Worm (Caenorhabditis elegans) whole organism, early embryonic: ENCODE measurements around the gene W04G3.10.

Source experiments
- B0310.2 ChIP-seq: sonication (generic microtip); optimal IDR thresholded peaks from 2 replicates; lab custom pipeline; 2016; ENCODE audit warnings: mild to moderate bottlenecking, missing genetic modification characterization, missing compliant biosample characterization
- F13C5.2 ChIP-seq: sonication (generic microtip); optimal IDR thresholded peaks from 2 replicates; lab custom pipeline; 2017; ENCODE audit warnings: mild to moderate bottlenecking, missing genetic modification characterization, inconsistent platforms, missing compliant biosample characterization
- aly-1 ChIP-seq: sonication (generic microtip); optimal IDR thresholded peaks from 2 replicates; lab custom pipeline; 2016; ENCODE audit warnings: missing genetic modification characterization, missing compliant biosample characterization
- ama-1 ChIP-seq: fragments of 150-350 bp; optimal IDR thresholded peaks from 2 replicates; lab custom pipeline; 2014
- ceh-13 ChIP-seq: fragments of 200-800 bp; sonication (Bioruptor generic); optimal IDR thresholded peaks from 2 replicates; lab custom pipeline; 2018; ENCODE audit warnings: mild to moderate bottlenecking, missing genetic modification characterization, missing compliant biosample characterization
- ceh-36 ChIP-seq: sonication (generic microtip); optimal IDR thresholded peaks from 2 replicates; lab custom pipeline; 2016; ENCODE audit warnings: missing genetic modification characterization, inconsistent platforms, missing compliant biosample characterization
- ets-7 ChIP-seq: sonication (generic microtip); optimal IDR thresholded peaks from 2 replicates; lab custom pipeline; 2016; ENCODE audit warnings: missing genotype, missing genetic modification characterization, missing compliant biosample characterization
- flt-1 ChIP-seq: fragments of 200-800 bp; sonication (Bioruptor generic); IDR thresholded peaks from 2 replicates; pipeline ENCODE4 v1.3.6; 2022; ENCODE audit warnings: missing genetic modification characterization, missing compliant biosample characterization
- hmbx-1 ChIP-seq: sonication (generic microtip); optimal IDR thresholded peaks from 2 replicates; lab custom pipeline; 2016; ENCODE audit warnings: mild to moderate bottlenecking, missing genetic modification characterization, missing compliant biosample characterization
- hmg-4 ChIP-seq: fragments of 200-800 bp; sonication (Bioruptor generic); optimal IDR thresholded peaks from 2 replicates; lab custom pipeline; 2018; ENCODE audit warnings: mild to moderate bottlenecking, missing genetic modification characterization, missing compliant biosample characterization
- hnd-1 ChIP-seq: sonication (generic microtip); optimal IDR thresholded peaks from 2 replicates; lab custom pipeline; 2016; ENCODE audit warnings: missing genetic modification characterization, missing compliant biosample characterization
- pes-1 ChIP-seq: fragments of 200-800 bp; sonication (Bioruptor generic); IDR thresholded peaks from 2 replicates; pipeline ENCODE4 v1.3.6; 2022; ENCODE audit warnings: missing genetic modification reagents, missing genetic modification characterization, missing compliant biosample characterization
- scrt-1 ChIP-seq: fragments of 200-800 bp; sonication (Bioruptor generic); IDR thresholded peaks from 2 replicates; pipeline ENCODE4 v1.3.6; 2022; ENCODE audit warnings: missing genetic modification characterization, missing compliant biosample characterization
- sea-1 ChIP-seq: fragments of 200-800 bp; sonication (Bioruptor generic); conservative IDR thresholded peaks from 2 replicates; pipeline ENCODE4 v1.3.6; 2022; ENCODE audit warnings: missing genetic modification characterization, missing compliant biosample characterization
- tbx-11 ChIP-seq: fragments of 200-800 bp; sonication (Bioruptor generic); IDR thresholded peaks from 2 replicates; pipeline ENCODE4 v1.3.6; 2022; ENCODE audit warnings: missing genetic modification characterization, missing compliant biosample characterization
- tbx-37 ChIP-seq: fragments of 200-800 bp; sonication (Bioruptor generic); conservative IDR thresholded peaks from 2 replicates; pipeline ENCODE4 v1.3.6; 2022; ENCODE audit warnings: missing genetic modification reagents, missing genetic modification characterization, missing compliant biosample characterization
- tra-4 ChIP-seq: sonication (generic microtip); optimal IDR thresholded peaks from 2 replicates; lab custom pipeline; 2017; ENCODE audit warnings: missing genetic modification characterization, missing compliant biosample characterization

The W04G3.10 gene

ce11 chrX:11059744-11060143, 18.3 kb downstream of the W04G3.10 start, which contains the start of gene lpr-6:
TSS of gene lpr-6 (plus strand) at chrX:11059994.
- TF ChIP-seq hmg-4 (GFP tag; lab: Kevin White, UChicago) = no peak
- TF ChIP-seq ets-7 = no peak
- no peak for TF ChIP-seq tbx-37 (GFP tag; lab: Robert Waterston, UW)
- no peak for TF ChIP-seq aly-1 (tag; lab: Kevin White, UChicago)
- TF ChIP-seq hmbx-1 (tag; lab: Kevin White, UChicago) = no peak
- no peak for TF ChIP-seq ama-1

DNA sequence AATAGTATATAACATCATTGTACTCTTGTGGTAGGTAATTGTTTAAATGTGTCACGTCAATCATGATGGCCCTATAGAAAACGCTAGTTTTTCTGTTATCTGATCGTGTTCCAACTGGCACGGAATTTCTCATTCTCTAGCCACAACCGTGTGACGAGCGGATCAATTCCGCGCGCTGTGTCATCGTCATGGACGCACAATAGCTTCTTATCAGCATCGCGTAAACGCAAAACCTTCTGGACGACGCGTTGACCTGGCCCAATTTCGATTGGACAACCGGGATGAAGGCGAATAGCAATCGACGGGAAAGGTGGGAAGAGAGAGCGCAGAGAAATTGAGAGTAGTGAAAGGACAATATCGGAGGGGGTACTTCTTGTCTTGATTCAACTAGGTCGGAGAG, 21.0 kb downstream of the W04G3.10 start, which contains the start of gene lpr-3:
TSS of gene lpr-3 (plus strand) at position 374 of the 400 bp plus-strand sequence.
- no peak for TF ChIP-seq F13C5.2
- 0 out of 2 replicates have a peak, but pooled peaks have one; percentile 21 for TF ChIP-seq sea-1 (GFP tag; lab: Robert Waterston, UW)
- peak; percentile 34 for TF ChIP-seq hmg-4 (GFP tag; lab: Kevin White, UChicago)

DNA sequence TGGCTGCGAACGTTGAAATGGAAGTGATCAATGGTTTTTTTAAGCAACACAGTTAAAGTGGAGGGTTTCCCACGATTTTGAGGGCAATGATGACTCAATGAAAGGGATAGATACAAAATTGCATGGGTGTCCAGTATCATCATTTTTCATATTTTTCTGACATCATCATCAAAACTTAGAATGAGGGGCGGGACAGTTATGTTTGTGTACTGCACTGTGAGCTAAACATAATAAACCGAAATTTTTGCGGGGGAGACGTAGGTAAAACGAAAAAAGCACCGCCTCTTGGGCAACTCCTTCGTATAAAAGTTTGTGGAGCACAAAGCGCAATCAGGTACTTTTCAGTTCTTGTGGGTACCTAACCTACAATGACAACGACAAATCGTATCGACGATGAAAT, 24.4 kb downstream of the W04G3.10 start, which contains the start of gene C09F12.2:
TSS of gene C09F12.2 (plus strand) at position 301 of the 400 bp plus-strand sequence.
- no peak for TF ChIP-seq B0310.2 (tag; lab: Kevin White, UChicago)
- TF ChIP-seq ceh-36 (tag; lab: Kevin White, UChicago) = no peak
- TF ChIP-seq tbx-37 (GFP tag; lab: Robert Waterston, UW) = no peak
- no peak for TF ChIP-seq pes-1 (GFP tag; lab: Robert Waterston, UW)
- no peak for TF ChIP-seq aly-1 (tag; lab: Kevin White, UChicago)
- no peak for TF ChIP-seq tbx-11 (GFP tag; lab: Robert Waterston, UW)
- TF ChIP-seq hmbx-1 (tag; lab: Kevin White, UChicago) = no peak
- TF ChIP-seq tra-4 (tag; lab: Kevin White, UChicago) = no peak
- TF ChIP-seq ceh-13 = no peak

- TF ChIP-seq hmbx-1 (tag; lab: Kevin White, UChicago) = no peak
- no peak for TF ChIP-seq hmg-4 (GFP tag; lab: Kevin White, UChicago)
- no peak for TF ChIP-seq pes-1 (GFP tag; lab: Robert Waterston, UW)
- TF ChIP-seq flt-1 = no peak
- no peak for TF ChIP-seq tbx-11 (GFP tag; lab: Robert Waterston, UW)
- no peak for TF ChIP-seq sea-1 (GFP tag; lab: Robert Waterston, UW)
- no peak for TF ChIP-seq ceh-36 (tag; lab: Kevin White, UChicago)
- no peak for TF ChIP-seq ceh-13
- TF ChIP-seq scrt-1 = no peak; the same call in 1 of the 2 replicates
- no peak for TF ChIP-seq aly-1 (tag; lab: Kevin White, UChicago)
These were observed 27.7 kb downstream of the W04G3.10 start for ce11 chrX:11050335-11050734.

ce11 chrX:11047183-11047582, 30.9 kb downstream of the W04G3.10 start, which contains the start of gene clc-1:
TSS of gene clc-1 (plus strand) at chrX:11047446.
- TF ChIP-seq tbx-37 (GFP tag; lab: Robert Waterston, UW) = no peak
- TF ChIP-seq pes-1 (GFP tag; lab: Robert Waterston, UW) = no peak
- TF ChIP-seq aly-1 (tag; lab: Kevin White, UChicago) = no peak
- no peak for TF ChIP-seq tra-4 (tag; lab: Kevin White, UChicago)
- no peak for TF ChIP-seq ceh-36 (tag; lab: Kevin White, UChicago)
- TF ChIP-seq tbx-11 (GFP tag; lab: Robert Waterston, UW) = no peak
- TF ChIP-seq hmbx-1 (tag; lab: Kevin White, UChicago) = no peak
- TF ChIP-seq scrt-1 = no peak
- TF ChIP-seq ama-1 = no peak
- TF ChIP-seq B0310.2 (tag; lab: Kevin White, UChicago) = no peak
- TF ChIP-seq F13C5.2 = no peak
- no peak for TF ChIP-seq ceh-13
- no peak for TF ChIP-seq ets-7
- no peak for TF ChIP-seq sea-1 (GFP tag; lab: Robert Waterston, UW)
- TF ChIP-seq hnd-1 (tag; lab: Kevin White, UChicago) = no peak
- TF ChIP-seq hmg-4 (GFP tag; lab: Kevin White, UChicago) = no peak
- no peak for TF ChIP-seq flt-1

ce11 chrX:11042777-11043176, 35.3 kb downstream of the W04G3.10 start, which contains the start of gene C09F12.3:
TSS of gene C09F12.3 (minus strand) at chrX:11042877.
- no peak for TF ChIP-seq sea-1 (GFP tag; lab: Robert Waterston, UW)
- no peak for TF ChIP-seq hmg-4 (GFP tag; lab: Kevin White, UChicago)
- no peak for TF ChIP-seq ceh-36 (tag; lab: Kevin White, UChicago)
- TF ChIP-seq scrt-1 = no peak
- TF ChIP-seq ceh-13 = no peak
- TF ChIP-seq tbx-37 (GFP tag; lab: Robert Waterston, UW) = no peak
- no peak for TF ChIP-seq flt-1
- TF ChIP-seq ets-7 = no peak
- no peak for TF ChIP-seq F13C5.2
- no peak for TF ChIP-seq hnd-1 (tag; lab: Kevin White, UChicago)
- TF ChIP-seq tbx-11 (GFP tag; lab: Robert Waterston, UW) = no peak
- TF ChIP-seq hmbx-1 (tag; lab: Kevin White, UChicago) = no peak
- TF ChIP-seq B0310.2 (tag; lab: Kevin White, UChicago) = no peak
- TF ChIP-seq tra-4 (tag; lab: Kevin White, UChicago) = no peak

DNA sequence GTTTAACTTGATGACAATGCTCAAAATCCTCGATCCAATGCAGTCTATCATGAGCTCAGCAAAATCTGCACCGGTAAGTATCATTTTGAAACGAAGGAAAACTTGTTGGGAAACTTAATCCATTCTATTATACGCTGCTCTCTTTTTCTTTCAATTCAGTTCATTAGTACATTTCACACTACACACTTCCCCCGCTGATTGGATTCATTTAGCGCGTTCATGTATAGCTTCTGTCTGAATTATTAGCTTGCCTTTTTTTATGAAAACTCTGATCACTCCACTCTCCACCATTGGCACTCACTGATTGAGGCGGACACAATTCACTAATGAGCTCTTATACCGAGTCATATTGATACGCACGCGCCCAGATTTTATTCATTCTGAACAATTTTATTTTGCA, 39.8 kb downstream of the W04G3.10 start:
- no peak for TF ChIP-seq hmbx-1 (tag; lab: Kevin White, UChicago)
- no peak for TF ChIP-seq tbx-37 (GFP tag; lab: Robert Waterston, UW)
- no peak for TF ChIP-seq ceh-13
- TF ChIP-seq F13C5.2 = no peak
- TF ChIP-seq scrt-1 = no peak
- TF ChIP-seq aly-1 (tag; lab: Kevin White, UChicago) = no peak
- no peak for TF ChIP-seq tra-4 (tag; lab: Kevin White, UChicago)
- TF ChIP-seq flt-1 = no peak
- no peak for TF ChIP-seq hnd-1 (tag; lab: Kevin White, UChicago)
- TF ChIP-seq pes-1 (GFP tag; lab: Robert Waterston, UW) = no peak
- no peak for TF ChIP-seq ceh-36 (tag; lab: Kevin White, UChicago)
- no peak for TF ChIP-seq sea-1 (GFP tag; lab: Robert Waterston, UW)
- TF ChIP-seq tbx-11 (GFP tag; lab: Robert Waterston, UW) = no peak
- TF ChIP-seq ama-1 = no peak
